Worm (Caenorhabditis elegans) whole organism, L4 larva: ENCODE results near the gene frpr-5.
A peak's percentile ranks its signal among the peaks of the same experiment; 100 is the strongest.

Source experiments
- D1046.2 ChIP-seq: fragments of 200-800 bp; sonication (Bioruptor generic); IDR thresholded peaks from 2 replicates; pipeline ENCODE4 v1.3.6; 2022; ENCODE audit warnings: missing genetic modification characterization, missing compliant biosample characterization
- F10B5.3 ChIP-seq: sonication (generic microtip); optimal IDR thresholded peaks from 2 replicates; lab custom pipeline; 2016; ENCODE audit warnings: mild to moderate bottlenecking, missing genetic modification characterization, missing compliant biosample characterization
- F26F4.8 ChIP-seq: fragments of 200-800 bp; sonication (Bioruptor generic); conservative IDR thresholded peaks from 2 replicates; pipeline ENCODE4 v1.3.6; 2022; ENCODE audit warnings: missing genetic modification characterization, missing compliant biosample characterization
- T20F7.1 ChIP-seq: fragments of 200-800 bp; sonication (Bioruptor generic); optimal IDR thresholded peaks from 2 replicates; lab custom pipeline; 2018; ENCODE audit warnings: mild to moderate bottlenecking, missing genetic modification characterization, missing compliant biosample characterization
- Y105C5A.15 ChIP-seq: fragments of 200-800 bp; sonication (Bioruptor generic); IDR thresholded peaks from 2 replicates; pipeline ENCODE4 v1.3.6; 2022; ENCODE audit warnings: missing genetic modification characterization, missing compliant biosample characterization
- Y5F2A.4 ChIP-seq: fragments of 200-800 bp; sonication (Bioruptor generic); optimal IDR thresholded peaks from 2 replicates; lab custom pipeline; 2018; ENCODE audit warnings: mild to moderate bottlenecking, missing genetic modification characterization, missing compliant biosample characterization
- Y75B8A.6 ChIP-seq: fragments of 200-800 bp; sonication (Bioruptor generic); IDR thresholded peaks from 2 replicates; pipeline ENCODE4 v1.3.6; 2022; ENCODE audit warnings: missing genetic modification reagents, missing genetic modification characterization, missing compliant biosample characterization
- aha-1 ChIP-seq: fragments of 150-350 bp; peaks from one replicate; lab custom pipeline; 2014; ENCODE audit warnings: missing biosample characterization, missing genetic modification characterization
- ceh-32 ChIP-seq: sonication (generic microtip); optimal IDR thresholded peaks from 2 replicates; lab custom pipeline; 2016; ENCODE audit warnings: mild to moderate bottlenecking, missing genetic modification characterization, missing compliant biosample characterization; ENCODE audit not compliant: poor library complexity
- ceh-82 ChIP-seq: sonication (generic microtip); optimal IDR thresholded peaks from 2 replicates; lab custom pipeline; 2017; ENCODE audit warnings: missing biosample characterization, missing genetic modification characterization
- ces-1 ChIP-seq: fragments of 150-350 bp; sonication (generic microtip); optimal IDR thresholded peaks from 4 replicates; lab custom pipeline; 2014; ENCODE audit warnings: missing biosample characterization, missing genetic modification reagents, missing genetic modification characterization
- cey-2 ChIP-seq: sonication (generic microtip); optimal IDR thresholded peaks from 3 replicates; lab custom pipeline; 2017; ENCODE audit warnings: missing genetic modification characterization, mild to moderate bottlenecking, missing compliant biosample characterization, antibody characterized with exemption, borderline replicate concordance; ENCODE audit not compliant: insufficient read depth
- daf-12 ChIP-seq: fragments of 150-350 bp; optimal IDR thresholded peaks from 2 replicates; lab custom pipeline; 2014; ENCODE audit warnings: missing biosample characterization, missing genetic modification reagents, missing genetic modification characterization
- dmd-6 ChIP-seq: fragments of 200-800 bp; sonication (Bioruptor generic); IDR thresholded peaks from 2 replicates; pipeline ENCODE4 v1.3.6; 2022; ENCODE audit warnings: missing genetic modification reagents, missing genetic modification characterization, missing compliant biosample characterization
- dmd-9 ChIP-seq: fragments of 200-800 bp; sonication (Bioruptor generic); IDR thresholded peaks from 2 replicates; pipeline ENCODE4 v1.3.6; 2022; ENCODE audit warnings: missing genetic modification reagents, missing genetic modification characterization, missing compliant biosample characterization
- duxl-1 ChIP-seq: sonication (generic microtip); optimal IDR thresholded peaks from 2 replicates; lab custom pipeline; 2016; ENCODE audit warnings: mild to moderate bottlenecking, missing genetic modification characterization, moderate library complexity, missing compliant biosample characterization; ENCODE audit not compliant: poor library complexity
- dve-1 ChIP-seq: sonication (generic microtip); optimal IDR thresholded peaks from 2 replicates; lab custom pipeline; 2017; ENCODE audit warnings: antibody characterized with exemption, mild to moderate bottlenecking, missing genetic modification characterization, missing compliant biosample characterization; ENCODE audit not compliant: insufficient read depth
- egl-27 ChIP-seq: sonication (generic microtip); optimal IDR thresholded peaks from 3 replicates; lab custom pipeline; 2017; ENCODE audit warnings: missing biosample characterization, missing genetic modification reagents, missing genetic modification characterization
- hlh-30 ChIP-seq: sonication (generic microtip); optimal IDR thresholded peaks from 2 replicates; lab custom pipeline; 2017; ENCODE audit warnings: antibody characterized with exemption, mild to moderate bottlenecking, missing genetic modification characterization, missing compliant biosample characterization; ENCODE audit not compliant: insufficient read depth
- lin-29 ChIP-seq: fragments of 200-800 bp; sonication (Bioruptor generic); IDR thresholded peaks from 2 replicates; pipeline ENCODE4 v1.3.6; 2022; ENCODE audit warnings: missing genetic modification reagents, missing genetic modification characterization, missing compliant biosample characterization
- lin-38 ChIP-seq: fragments of 200-800 bp; sonication (Bioruptor generic); IDR thresholded peaks from 2 replicates; pipeline ENCODE4 v1.3.6; 2022; ENCODE audit warnings: missing genetic modification reagents, missing genetic modification characterization, missing compliant biosample characterization
- madf-9 ChIP-seq: fragments of 200-800 bp; sonication (Bioruptor generic); conservative IDR thresholded peaks from 2 replicates; pipeline ENCODE4 v1.3.6; 2022; ENCODE audit warnings: missing genetic modification reagents, missing genetic modification characterization, missing compliant biosample characterization
- mdl-1 ChIP-seq, 2 experiments: fragments of 150-350 bp in 1 of 2; sonication (generic microtip) in 1 of 2; optimal IDR thresholded peaks; 2 replicates each; lab custom pipeline; 2014 to 2017; ENCODE audit warnings: missing biosample characterization in 2 of 2, missing genetic modification characterization in 2 of 2
- mep-1 ChIP-seq: fragments of 150-350 bp; sonication (generic microtip); optimal IDR thresholded peaks from 3 replicates; lab custom pipeline; 2014; ENCODE audit warnings: missing biosample characterization, missing genetic modification characterization
- mxl-2 ChIP-seq: fragments of 200-800 bp; sonication (Bioruptor generic); conservative IDR thresholded peaks from 2 replicates; pipeline ENCODE4 v1.3.6; 2022; ENCODE audit warnings: missing genetic modification reagents, missing genetic modification characterization, missing compliant biosample characterization
- mxl-3 ChIP-seq: fragments of 200-800 bp; sonication (Bioruptor generic); optimal IDR thresholded peaks from 2 replicates; lab custom pipeline; 2018; ENCODE audit warnings: mild to moderate bottlenecking, missing genetic modification characterization, missing compliant biosample characterization
- nhr-10 ChIP-seq: fragments of 150-350 bp; optimal IDR thresholded peaks from 2 replicates; lab custom pipeline; 2014; ENCODE audit warnings: missing biosample characterization, missing genetic modification characterization
- nhr-102 ChIP-seq: sonication (generic microtip); optimal IDR thresholded peaks from 2 replicates; lab custom pipeline; 2016; ENCODE audit warnings: mild to moderate bottlenecking, missing genetic modification characterization, moderate library complexity, missing compliant biosample characterization
- nhr-11 ChIP-seq: fragments of 150-350 bp; optimal IDR thresholded peaks from 2 replicates; lab custom pipeline; 2014; ENCODE audit warnings: missing biosample characterization, missing genetic modification characterization
- nhr-25 ChIP-seq: sonication (generic microtip); optimal IDR thresholded peaks from 2 replicates; lab custom pipeline; 2017; ENCODE audit warnings: missing genetic modification characterization, mild to moderate bottlenecking, missing compliant biosample characterization, antibody characterized with exemption, moderate library complexity, borderline replicate concordance; ENCODE audit not compliant: insufficient read depth
- nhr-28 ChIP-seq: fragments of 150-350 bp; optimal IDR thresholded peaks from 2 replicates; lab custom pipeline; 2014; ENCODE audit warnings: missing biosample characterization, missing genetic modification characterization
- nhr-6 ChIP-seq: fragments of 150-350 bp; optimal IDR thresholded peaks from 2 replicates; lab custom pipeline; 2014; ENCODE audit warnings: missing biosample characterization, missing genetic modification characterization
- nhr-76 ChIP-seq: fragments of 150-350 bp; optimal IDR thresholded peaks from 2 replicates; lab custom pipeline; 2014; ENCODE audit warnings: missing biosample characterization, missing genetic modification characterization
- nhr-77 ChIP-seq: fragments of 150-350 bp; optimal IDR thresholded peaks from 2 replicates; lab custom pipeline; 2014; ENCODE audit warnings: missing biosample characterization, missing genetic modification characterization
- php-3 ChIP-seq: fragments of 200-800 bp; sonication (Bioruptor generic); IDR thresholded peaks from 2 replicates; pipeline ENCODE4 v1.3.6; 2022; ENCODE audit warnings: missing genetic modification reagents, missing genetic modification characterization, missing compliant biosample characterization
- pqm-1 ChIP-seq: sonication (generic microtip); optimal IDR thresholded peaks from 2 replicates; lab custom pipeline; 2017; ENCODE audit warnings: missing biosample characterization, missing genetic modification characterization
- rbr-2 ChIP-seq: sonication (generic microtip); optimal IDR thresholded peaks from 2 replicates; lab custom pipeline; 2016; ENCODE audit warnings: missing genotype, missing genetic modification characterization, missing compliant biosample characterization
- snpc-1.2 ChIP-seq: fragments of 200-800 bp; sonication (Bioruptor generic); IDR thresholded peaks from 2 replicates; pipeline ENCODE4 v1.3.6; 2022; ENCODE audit warnings: missing genetic modification reagents, missing genetic modification characterization, missing compliant biosample characterization
- spr-1 ChIP-seq: sonication (generic microtip); optimal IDR thresholded peaks from 2 replicates; lab custom pipeline; 2016; ENCODE audit warnings: mild to moderate bottlenecking, missing genetic modification characterization, missing compliant biosample characterization
- tag-97 ChIP-seq: fragments of 200-800 bp; sonication (Bioruptor generic); IDR thresholded peaks from 2 replicates; pipeline ENCODE4 v1.3.6; 2022; ENCODE audit warnings: missing genetic modification characterization, missing compliant biosample characterization
- unc-62 ChIP-seq, 3 experiments: fragments of 150-350 bp in 1 of 3; sonication (generic microtip); optimal IDR thresholded peaks in 2 of 3; peaks in 1 of 3; 1 replicate in 1 of 3; 2 replicates in 2 of 3; lab custom pipeline; 2014 to 2017; ENCODE audit warnings: missing biosample characterization in 3 of 3, missing genetic modification characterization in 3 of 3, missing genetic modification reagents in 3 of 3, missing genotype in 1 of 3
- vab-7 ChIP-seq: fragments of 200-800 bp; sonication (Bioruptor generic); IDR thresholded peaks from 2 replicates; pipeline ENCODE4 v1.3.6; 2022; ENCODE audit warnings: missing genetic modification reagents, missing genetic modification characterization, missing compliant biosample characterization
- ztf-11 ChIP-seq: fragments of 150-350 bp; optimal IDR thresholded peaks from 2 replicates; lab custom pipeline; 2014; ENCODE audit warnings: missing biosample characterization, missing genetic modification characterization

Gene frpr-5

ce11 chrV:13489830-13490229 lies 46.1 kb downstream of the frpr-5 start, which contains the start of gene T10G3.3:
TSS of gene T10G3.3 (minus strand) at chrV:13490199.
- TF ChIP-seq nhr-28 (peak; percentile 63), unc-62 (GFP tag; optimal IDR thresholded peaks at IDR 0.05 in 1 of 2; lab: Kevin White, UChicago) (peak in 1 of 2 experiments; percentile 23), unc-62 (tag; optimal IDR thresholded peaks at IDR 0.05; lab: Kevin White, UChicago) (no peak), lin-29 (no peak), nhr-6 (tag; lab: Kevin White, UChicago) (no peak), aha-1 (tag; lab: Kevin White, UChicago) (peak; percentile 87), spr-1 (no peak), tag-97 (GFP tag; lab: Robert Waterston, UW) (no peak), nhr-25 (tag; lab: Kevin White, UChicago) (peak; percentile 4), ceh-82 (tag; lab: Kevin White, UChicago) (no peak), Y105C5A.15 (GFP tag; lab: Robert Waterston, UW) (no peak), pqm-1 (no peak), mxl-2 (GFP tag; lab: Robert Waterston, UW) (no peak)

ce11 chrV:13488297-13488803 lies 47.6 kb downstream of the frpr-5 start:
- TF ChIP-seq nhr-77: no peak
- no peak for TF ChIP-seq D1046.2 (GFP tag; lab: Robert Waterston, UW)
- peak in 1 of 2 experiments; percentile 91 for TF ChIP-seq unc-62 (GFP tag; optimal IDR thresholded peaks at IDR 0.05 in 1 of 2; lab: Kevin White, UChicago)
- TF ChIP-seq unc-62 (tag; optimal IDR thresholded peaks at IDR 0.05; lab: Kevin White, UChicago): no peak
- TF ChIP-seq duxl-1 (tag; lab: Kevin White, UChicago): no peak
- no peak for TF ChIP-seq egl-27 (tag; lab: Kevin White, UChicago)
- no peak for TF ChIP-seq mep-1 (tag; lab: Kevin White, UChicago)
- TF ChIP-seq snpc-1.2 (GFP tag; lab: Robert Waterston, UW): no peak
- TF ChIP-seq cey-2 (tag; lab: Kevin White, UChicago): no peak
- TF ChIP-seq Y75B8A.6 (GFP tag; lab: Robert Waterston, UW): no peak
- no peak for TF ChIP-seq dve-1 (tag; lab: Kevin White, UChicago)
- peak; percentile 80 for TF ChIP-seq aha-1 (tag; lab: Kevin White, UChicago)
- no peak for TF ChIP-seq Y5F2A.4 (GFP tag; lab: Kevin White, UChicago)
- TF ChIP-seq ceh-32 (tag; lab: Kevin White, UChicago): no peak
- TF ChIP-seq dmd-6 (GFP tag; lab: Robert Waterston, UW): no peak
- TF ChIP-seq dmd-9 (GFP tag; lab: Robert Waterston, UW): no peak
- no peak for TF ChIP-seq nhr-10 (tag; lab: Kevin White, UChicago)
- peak; percentile 7 for TF ChIP-seq T20F7.1 (GFP tag; lab: Kevin White, UChicago)
- TF ChIP-seq hlh-30 (tag; lab: Kevin White, UChicago): no peak
- no peak for TF ChIP-seq ztf-11 (tag; lab: Kevin White, UChicago)
- TF ChIP-seq nhr-11: no peak
- TF ChIP-seq mxl-3 (GFP tag; lab: Kevin White, UChicago): no peak
- TF ChIP-seq F26F4.8: no peak

ce11 chrV:13485732-13486131 lies 50.2 kb downstream of the frpr-5 start:
- TF ChIP-seq lin-38 (GFP tag; lab: Robert Waterston, UW): no peak
- no peak for TF ChIP-seq nhr-102 (tag; lab: Kevin White, UChicago)
- no peak for TF ChIP-seq ces-1 (GFP tag; lab: Kevin White, UChicago)
- TF ChIP-seq rbr-2 (tag; lab: Kevin White, UChicago): no peak
- no peak for TF ChIP-seq madf-9
- TF ChIP-seq nhr-76: no peak
- no peak for TF ChIP-seq cey-2 (tag; lab: Kevin White, UChicago)
- TF ChIP-seq vab-7 (GFP tag; lab: Robert Waterston, UW): no peak
- no peak for TF ChIP-seq mdl-1 (tag; optimal IDR thresholded peaks at IDR 0.05; lab: Kevin White, UChicago)
- no peak for TF ChIP-seq F10B5.3 (tag; lab: Kevin White, UChicago)
- no peak for TF ChIP-seq nhr-6 (tag; lab: Kevin White, UChicago)
- no peak for TF ChIP-seq daf-12
- TF ChIP-seq T20F7.1 (GFP tag; lab: Kevin White, UChicago): no peak
- no peak for TF ChIP-seq php-3 (GFP tag; lab: Robert Waterston, UW)
